Fruit fly (Drosophila melanogaster) whole organism, embryonic: ENCODE results near the gene E2f1.

Experiments
- CG1647 ChIP-seq: fragments of 200-800 bp; sonication (Bioruptor generic); optimal IDR thresholded peaks from 3 replicates; lab custom pipeline; 2016; ENCODE audit warnings: missing biosample characterization, missing genetic modification characterization
- CG7963 ChIP-seq: fragments of 200-800 bp; sonication (Bioruptor generic); IDR thresholded peaks from 3 replicates; pipeline ENCODE4 v1.3.6; 2022; ENCODE audit warnings: missing biosample characterization, missing genetic modification characterization; ENCODE audit not compliant: partially characterized antibody
- CG9932 ChIP-seq: fragments of 200-800 bp; sonication (Bioruptor generic); IDR thresholded peaks from 2 replicates; pipeline ENCODE4 v1.3.6; 2022; ENCODE audit warnings: missing biosample characterization, missing genetic modification characterization
- Optix ChIP-seq: fragments of 200-800 bp; sonication (Bioruptor generic); IDR thresholded peaks from 3 replicates; pipeline ENCODE4 v1.3.6; 2022; ENCODE audit warnings: missing biosample characterization, missing genetic modification characterization
- Trl ChIP-seq, 3 experiments: fragments of >200 bp in 2 of 3; fragments of 200-800 bp in 1 of 3; sonication (Bioruptor generic) in 1 of 3; optimal IDR thresholded peaks; 2 replicates in 1 of 3; 3 replicates in 2 of 3; lab custom pipeline; 2016 to 2017; ENCODE audit warnings: missing biosample characterization in 1 of 3, missing genetic modification characterization in 1 of 3
- dan ChIP-seq: fragments of 200-800 bp; sonication (Bioruptor generic); IDR thresholded peaks from 2 replicates; pipeline ENCODE4 v1.3.6; 2022; ENCODE audit warnings: missing biosample characterization, missing genetic modification characterization
- nerfin-2 ChIP-seq: fragments of 200-800 bp; sonication (Bioruptor generic); IDR thresholded peaks from 2 replicates; pipeline ENCODE4 v1.3.6; 2022; ENCODE audit warnings: missing biosample characterization, missing genetic modification characterization; ENCODE audit not compliant: partially characterized antibody
- schlank ChIP-seq: fragments of 200-800 bp; sonication (Bioruptor generic); optimal IDR thresholded peaks from 2 replicates; lab custom pipeline; 2018; ENCODE audit warnings: missing biosample characterization, mild to moderate bottlenecking, missing genetic modification characterization
- tll ChIP-seq, 2 experiments: fragments of 200-800 bp in 1 of 2; fragments of >200 bp in 1 of 2; sonication (Bioruptor generic) in 1 of 2; optimal IDR thresholded peaks; 2 replicates each; lab custom pipeline; 2017 to 2019; ENCODE audit warnings: missing biosample characterization in 2 of 2, missing genetic modification characterization in 2 of 2, mild to moderate bottlenecking in 1 of 2, moderate library complexity in 1 of 2
- zf30C ChIP-seq: fragments of 200-800 bp; sonication (Bioruptor generic); optimal IDR thresholded peaks from 3 replicates; lab custom pipeline; 2018; ENCODE audit warnings: missing biosample characterization, mild to moderate bottlenecking, missing genetic modification characterization

dm6 chr3R:21590203-21590659 is 70.4 kb downstream of the E2f1 start:
- TF ChIP-seq Optix (GFP tag; lab: Robert Waterston, UW), result no peak
- no peak for TF ChIP-seq CG7963
- no peak for TF ChIP-seq zf30C
- no peak for TF ChIP-seq dan (GFP tag; lab: Robert Waterston, UW)
- TF ChIP-seq tll (GFP tag; optimal IDR thresholded peaks at IDR 0.05; lab: Kevin White, UChicago), result no peak
- no peak for TF ChIP-seq Trl (optimal IDR thresholded peaks at IDR 0.05; lab: Kevin White, UChicago)
- no peak for TF ChIP-seq Trl (GFP tag; optimal IDR thresholded peaks at IDR 0.05; lab: Kevin White, UChicago)
- TF ChIP-seq nerfin-2 (GFP tag; lab: Robert Waterston, UW), result no peak
- no peak for TF ChIP-seq CG9932 (GFP tag; lab: Robert Waterston, UW)
- no peak for TF ChIP-seq schlank
- no peak for TF ChIP-seq CG1647 (GFP tag; lab: Kevin White, UChicago)
